Worm (Caenorhabditis elegans) whole organism, L4 larva: ENCODE measurements around the gene Y105C5B.9.

Experiments used
- attf-4 ChIP-seq: sonication (generic microtip); optimal IDR thresholded peaks from 3 replicates; lab custom pipeline; 2017; ENCODE audit warnings: missing biosample characterization, missing genetic modification characterization
- fkh-10 ChIP-seq: fragments of 150-350 bp; optimal IDR thresholded peaks from 2 replicates; lab custom pipeline; 2014; ENCODE audit warnings: missing biosample characterization, missing genetic modification reagents, missing genetic modification characterization
- fos-1 ChIP-seq: fragments of 150-350 bp; optimal IDR thresholded peaks from 2 replicates; lab custom pipeline; 2014; ENCODE audit warnings: missing biosample characterization, missing genetic modification characterization

ce11 chrIV:15949995-15950394 lies 19.6 kb downstream of the Y105C5B.9 start:
- TF ChIP-seq attf-4 (tag; lab: Kevin White, UChicago) = no peak
- TF ChIP-seq fkh-10 (GFP tag; lab: Kevin White, UChicago) = no peak
- TF ChIP-seq fos-1 = no peak
